Fruit fly (Drosophila melanogaster) whole organism, prepupa: ENCODE results near the gene CG2614.

ENCODE experiments used
- Blimp-1 ChIP-seq: fragments of 200-800 bp; sonication (Bioruptor generic); optimal IDR thresholded peaks from 3 replicates; lab custom pipeline; 2017; ENCODE audit warnings: missing biosample characterization, missing genetic modification characterization, mild to moderate bottlenecking, moderate library complexity, missing genetic modification reagents
- CG10631 ChIP-seq: fragments of 200-800 bp; sonication (Bioruptor generic); optimal IDR thresholded peaks from 2 replicates; lab custom pipeline; 2016; ENCODE audit warnings: missing biosample characterization, missing genetic modification characterization
- CG10669 ChIP-seq: fragments of 200-800 bp; sonication (Bioruptor generic); optimal IDR thresholded peaks from 3 replicates; lab custom pipeline; 2018; ENCODE audit warnings: missing biosample characterization, mild to moderate bottlenecking, missing genetic modification characterization, moderate library complexity
- CG11294 ChIP-seq: fragments of 200-800 bp; sonication (Bioruptor generic); IDR thresholded peaks from 2 replicates; pipeline ENCODE4 v1.3.6; 2022; ENCODE audit warnings: missing biosample characterization, missing genetic modification characterization
- CG11902 ChIP-seq: fragments of 200-800 bp; sonication (Bioruptor generic); optimal IDR thresholded peaks from 3 replicates; lab custom pipeline; 2016; ENCODE audit warnings: missing biosample characterization, missing genetic modification characterization
- CG15336 ChIP-seq: fragments of 200-800 bp; sonication (Bioruptor generic); IDR thresholded peaks from 2 replicates; pipeline ENCODE4 v1.3.6; 2022; ENCODE audit warnings: missing biosample characterization, missing genetic modification characterization
- CG1621 ChIP-seq: fragments of 200-800 bp; sonication (Bioruptor generic); optimal IDR thresholded peaks from 3 replicates; lab custom pipeline; 2018; ENCODE audit warnings: missing biosample characterization, mild to moderate bottlenecking, missing genetic modification characterization
- CG16779 ChIP-seq: fragments of 200-800 bp; sonication (Bioruptor generic); optimal IDR thresholded peaks from 3 replicates; lab custom pipeline; 2017; ENCODE audit warnings: missing biosample characterization, mild to moderate bottlenecking, missing genetic modification characterization
- CG31627 ChIP-seq: fragments of 200-800 bp; sonication (Bioruptor generic); optimal IDR thresholded peaks from 3 replicates; lab custom pipeline; 2016; ENCODE audit warnings: missing biosample characterization, missing genetic modification characterization
- CG32006 ChIP-seq: fragments of 200-800 bp; sonication (Bioruptor generic); optimal IDR thresholded peaks from 3 replicates; lab custom pipeline; 2017; ENCODE audit warnings: missing biosample characterization, mild to moderate bottlenecking, missing genetic modification characterization
- CG34406 ChIP-seq: fragments of 200-800 bp; sonication (Bioruptor generic); optimal IDR thresholded peaks from 3 replicates; lab custom pipeline; 2016; ENCODE audit warnings: missing biosample characterization, missing genetic modification characterization
- CG3919 ChIP-seq: fragments of 200-800 bp; sonication (Bioruptor generic); optimal IDR thresholded peaks from 3 replicates; lab custom pipeline; 2016; ENCODE audit warnings: missing biosample characterization, missing genetic modification characterization
- CG6276 ChIP-seq: fragments of 200-800 bp; sonication (Bioruptor generic); optimal IDR thresholded peaks from 2 replicates; lab custom pipeline; 2017; ENCODE audit warnings: missing biosample characterization, mild to moderate bottlenecking, missing genetic modification characterization
- CG6792 ChIP-seq: fragments of 200-800 bp; sonication (Bioruptor generic); optimal IDR thresholded peaks from 3 replicates; lab custom pipeline; 2016; ENCODE audit warnings: missing biosample characterization, missing genetic modification characterization
- CG6808 ChIP-seq: fragments of 200-800 bp; sonication (Bioruptor generic); optimal IDR thresholded peaks from 3 replicates; lab custom pipeline; 2017; ENCODE audit warnings: missing biosample characterization, missing genetic modification characterization, mild to moderate bottlenecking, moderate library complexity, missing genetic modification reagents
- CG6854 ChIP-seq: fragments of 200-800 bp; sonication (Bioruptor generic); optimal IDR thresholded peaks from 2 replicates; lab custom pipeline; 2017; ENCODE audit warnings: missing biosample characterization, mild to moderate bottlenecking, missing genetic modification characterization
- CG7368 ChIP-seq: fragments of 200-800 bp; sonication (Bioruptor generic); optimal IDR thresholded peaks from 3 replicates; lab custom pipeline; 2016; ENCODE audit warnings: missing biosample characterization, missing genetic modification characterization
- CG8119 ChIP-seq: fragments of 200-800 bp; sonication (Bioruptor generic); IDR thresholded peaks from 3 replicates; pipeline ENCODE4 v1.3.6; 2022; ENCODE audit warnings: missing biosample characterization, missing genetic modification characterization
- CG8319 ChIP-seq: fragments of 200-800 bp; sonication (Bioruptor generic); optimal IDR thresholded peaks from 3 replicates; lab custom pipeline; 2016; ENCODE audit warnings: missing biosample characterization, missing genetic modification characterization
- CG8632 ChIP-seq: fragments of 200-800 bp; sonication (Bioruptor generic); optimal IDR thresholded peaks from 3 replicates; lab custom pipeline; 2016; ENCODE audit warnings: missing biosample characterization, missing genetic modification characterization
- CG9139 ChIP-seq: fragments of 200-800 bp; sonication (Bioruptor generic); optimal IDR thresholded peaks from 3 replicates; lab custom pipeline; 2017; ENCODE audit warnings: missing biosample characterization, mild to moderate bottlenecking, missing genetic modification characterization
- Eip75B ChIP-seq: fragments of 200-800 bp; sonication (Bioruptor generic); optimal IDR thresholded peaks from 3 replicates; lab custom pipeline; 2016; ENCODE audit warnings: missing biosample characterization, missing genetic modification characterization
- Eip78C ChIP-seq: fragments of 200-800 bp; sonication (Bioruptor generic); peaks from one replicate; lab custom pipeline; 2016; ENCODE audit warnings: missing biosample characterization, missing genetic modification characterization
- Eip93F ChIP-seq: fragments of 200-800 bp; sonication (Bioruptor generic); optimal IDR thresholded peaks from 2 replicates; lab custom pipeline; 2016; ENCODE audit warnings: missing biosample characterization, mild to moderate bottlenecking, missing genetic modification characterization
- Ets21C ChIP-seq: fragments of 200-800 bp; sonication (Bioruptor generic); optimal IDR thresholded peaks from 3 replicates; lab custom pipeline; 2016; ENCODE audit warnings: missing biosample characterization, missing genetic modification characterization
- Ets96B ChIP-seq: fragments of 200-800 bp; optimal IDR thresholded peaks from 2 replicates; lab custom pipeline; 2019; ENCODE audit warnings: missing biosample characterization, mild to moderate bottlenecking, missing genetic modification characterization, moderate library complexity
- Gug ChIP-seq: fragments of 200-800 bp; sonication (Bioruptor generic); IDR thresholded peaks from 2 replicates; pipeline ENCODE4 v1.3.6; 2022; ENCODE audit warnings: missing biosample characterization, missing genetic modification characterization
- Hr38 ChIP-seq: sonication (Bioruptor generic); optimal IDR thresholded peaks from 2 replicates; lab custom pipeline; 2016; ENCODE audit warnings: missing biosample characterization, missing genetic modification characterization
- Hr39 ChIP-seq: fragments of 200-800 bp; sonication (Bioruptor generic); optimal IDR thresholded peaks from 2 replicates; lab custom pipeline; 2016; ENCODE audit warnings: missing biosample characterization, missing genetic modification characterization
- Lpt ChIP-seq: fragments of 200-800 bp; sonication (Bioruptor generic); optimal IDR thresholded peaks from 3 replicates; lab custom pipeline; 2016; ENCODE audit warnings: missing biosample characterization, missing genetic modification characterization
- Met ChIP-seq: fragments of 200-800 bp; sonication (Bioruptor generic); optimal IDR thresholded peaks from 3 replicates; lab custom pipeline; 2016; ENCODE audit warnings: missing biosample characterization, missing genetic modification characterization
- OdsH ChIP-seq: fragments of 200-800 bp; sonication (Bioruptor generic); optimal IDR thresholded peaks from 3 replicates; lab custom pipeline; 2016; ENCODE audit warnings: missing biosample characterization, missing genetic modification characterization
- Smox ChIP-seq: fragments of 200-800 bp; sonication (Bioruptor generic); optimal IDR thresholded peaks from 3 replicates; lab custom pipeline; 2016; ENCODE audit warnings: missing biosample characterization, missing genetic modification characterization
- Sox14 ChIP-seq: fragments of 200-800 bp; sonication (Bioruptor generic); optimal IDR thresholded peaks from 3 replicates; lab custom pipeline; 2016; ENCODE audit warnings: missing biosample characterization, missing genetic modification characterization
- Sox15 ChIP-seq: fragments of 200-800 bp; sonication (Bioruptor generic); optimal IDR thresholded peaks from 3 replicates; lab custom pipeline; 2016; ENCODE audit warnings: missing biosample characterization, missing genetic modification characterization
- achi ChIP-seq: fragments of 200-800 bp; sonication (Bioruptor generic); optimal IDR thresholded peaks from 3 replicates; lab custom pipeline; 2016; ENCODE audit warnings: missing biosample characterization, missing genetic modification characterization
- acj6 ChIP-seq: fragments of 200-800 bp; sonication (Bioruptor generic); optimal IDR thresholded peaks from 3 replicates; lab custom pipeline; 2016; ENCODE audit warnings: missing biosample characterization, missing genetic modification characterization
- cyc ChIP-seq: fragments of 200-800 bp; sonication (Bioruptor generic); optimal IDR thresholded peaks from 3 replicates; lab custom pipeline; 2016; ENCODE audit warnings: missing biosample characterization, missing genetic modification characterization
- dsx ChIP-seq: fragments of 200-800 bp; optimal IDR thresholded peaks from 3 replicates; lab custom pipeline; 2019; ENCODE audit warnings: missing biosample characterization, mild to moderate bottlenecking, missing genetic modification characterization, moderate library complexity; ENCODE audit not compliant: poor library complexity, severe bottlenecking
- eg ChIP-seq: fragments of 200-800 bp; sonication (Bioruptor generic); IDR thresholded peaks from 3 replicates; pipeline ENCODE4 v1.3.6; 2022; ENCODE audit warnings: missing biosample characterization, missing genetic modification characterization
- esn ChIP-seq: fragments of 200-800 bp; sonication (Bioruptor generic); optimal IDR thresholded peaks from 2 replicates; lab custom pipeline; 2016; ENCODE audit warnings: missing biosample characterization, mild to moderate bottlenecking, missing genetic modification characterization, moderate library complexity
- fd59A ChIP-seq: fragments of 200-800 bp; sonication (Bioruptor generic); optimal IDR thresholded peaks from 2 replicates; lab custom pipeline; 2017; ENCODE audit warnings: missing biosample characterization, mild to moderate bottlenecking, missing genetic modification characterization, missing genetic modification reagents
- pdm3 ChIP-seq: fragments of 200-800 bp; sonication (Bioruptor generic); optimal IDR thresholded peaks from 3 replicates; lab custom pipeline; 2016; ENCODE audit warnings: missing biosample characterization, missing genetic modification characterization
- salr ChIP-seq, 2 experiments: fragments of 200-800 bp; sonication (Bioruptor generic); optimal IDR thresholded peaks; 3 replicates each; lab custom pipeline; 2016 to 2018; ENCODE audit warnings: missing biosample characterization in 2 of 2, missing genetic modification characterization in 2 of 2, mild to moderate bottlenecking in 1 of 2
- svp ChIP-seq: fragments of 200-800 bp; sonication (Bioruptor generic); peaks from one replicate; lab custom pipeline; 2016; ENCODE audit warnings: missing biosample characterization, missing genetic modification characterization
- topi ChIP-seq: fragments of 200-800 bp; sonication (Bioruptor generic); optimal IDR thresholded peaks from 3 replicates; lab custom pipeline; 2016; ENCODE audit warnings: missing biosample characterization, missing genetic modification characterization
- vri ChIP-seq: fragments of 200-800 bp; sonication (Bioruptor generic); optimal IDR thresholded peaks from 3 replicates; lab custom pipeline; 2016; ENCODE audit warnings: missing biosample characterization, mild to moderate bottlenecking, missing genetic modification characterization

Gene CG2614

DNA sequence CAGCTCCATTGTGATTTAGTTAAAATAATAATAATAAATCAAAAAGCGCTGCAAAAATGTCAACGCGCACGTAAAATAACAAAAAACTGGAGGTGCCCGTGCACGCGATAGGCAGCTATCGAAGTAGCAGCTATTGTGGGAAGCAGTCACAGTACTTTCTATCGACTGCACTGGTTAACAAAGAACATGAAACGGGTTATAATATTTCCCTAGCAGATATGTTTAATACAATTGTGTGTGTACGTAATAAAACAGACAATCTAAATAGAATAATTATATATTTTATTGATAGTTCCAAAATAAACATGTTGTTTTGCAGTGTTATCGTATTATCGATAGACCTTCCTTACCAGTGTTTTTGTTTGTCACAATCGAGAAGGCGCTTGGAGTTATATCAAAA lies 19.6 kb downstream of the CG2614 start, which contains the start of the genes CG31678 and IKKepsilon (continued):
- TF ChIP-seq esn (GFP tag; lab: Kevin White, UChicago) (peak; percentile 51), svp (GFP tag; lab: Kevin White, UChicago) (peak; percentile 81), CG1621 (tag; lab: Kevin White, UChicago) (no peak), CG10631 (GFP tag; lab: Kevin White, UChicago) (no peak), Hr38 (no peak), CG8119 (GFP tag; lab: Robert Waterston, UW) (peak; percentile 40; the same call in 1 of the 3 replicates), fd59A (GFP tag; lab: Kevin White, UChicago) (no peak), CG8319 (no peak), Lpt (GFP tag; lab: Kevin White, UChicago) (no peak), pdm3 (GFP tag; lab: Kevin White, UChicago) (peak; percentile 58), acj6 (peak; percentile 56), CG6276 (no peak), Sox15 (GFP tag; lab: Kevin White, UChicago) (no peak), Smox (no peak), CG32006 (GFP tag; lab: Kevin White, UChicago) (peak; percentile 39), CG7368 (GFP tag; lab: Kevin White, UChicago) (no peak), vri (GFP tag; lab: Kevin White, UChicago) (no peak), Eip75B (GFP tag; lab: Kevin White, UChicago) (no peak), CG8632 (GFP tag; lab: Kevin White, UChicago) (peak; percentile 2), CG3919 (peak; percentile 46), dsx (no peak), CG11294 (GFP tag; lab: Robert Waterston, UW) (no peak), Sox14 (GFP tag; lab: Kevin White, UChicago) (peak; percentile 81), CG11902 (no peak), topi (GFP tag; lab: Kevin White, UChicago) (peak; percentile 47), eg (GFP tag; lab: Robert Waterston, UW) (peak; percentile 59; the same call in 2 of the 3 replicates)

dm6 chr2L:20681648-20682098 lies 25.4 kb downstream of the CG2614 start, which contains the start of gene Cen:
Cen (minus strand) TSS chr2L:20681846.
- TF ChIP-seq eg (GFP tag; lab: Robert Waterston, UW): no peak; the same call in 2 of the 3 replicates
- TF ChIP-seq CG9139: no peak
- peak; percentile 70 for TF ChIP-seq Sox15 (GFP tag; lab: Kevin White, UChicago)
- no peak for TF ChIP-seq CG7368 (GFP tag; lab: Kevin White, UChicago)
- TF ChIP-seq CG10631 (GFP tag; lab: Kevin White, UChicago): peak; percentile 79
- no peak for TF ChIP-seq CG10669 (GFP tag; lab: Kevin White, UChicago)
- no peak for TF ChIP-seq Smox
- TF ChIP-seq Gug (GFP tag; lab: Robert Waterston, UW): no peak
- TF ChIP-seq acj6: peak; percentile 72
- no peak for TF ChIP-seq CG6854
- no peak; the same call in 2 of the 3 replicates for TF ChIP-seq CG8119 (GFP tag; lab: Robert Waterston, UW)
- peak; percentile 79 for TF ChIP-seq CG34406 (GFP tag; lab: Kevin White, UChicago)
- TF ChIP-seq Ets21C (GFP tag; lab: Kevin White, UChicago): peak; percentile 62
- TF ChIP-seq CG15336 (GFP tag; lab: Robert Waterston, UW): peak; percentile 74
- no peak for TF ChIP-seq Met
- peak; percentile 53 for TF ChIP-seq Hr38
- TF ChIP-seq Hr39 (GFP tag; lab: Kevin White, UChicago): peak; percentile 80
- TF ChIP-seq CG6276: no peak
- TF ChIP-seq OdsH (GFP tag; lab: Kevin White, UChicago): peak; percentile 81
- TF ChIP-seq CG11902: peak; percentile 58
- TF ChIP-seq CG8632 (GFP tag; lab: Kevin White, UChicago): peak; percentile 65
- TF ChIP-seq Ets96B (tag; lab: Kevin White, UChicago): peak; percentile 64
- TF ChIP-seq Eip78C (GFP tag; lab: Kevin White, UChicago): peak; percentile 93
- peak; percentile 78 for TF ChIP-seq Eip75B (GFP tag; lab: Kevin White, UChicago)
- TF ChIP-seq CG6792: peak; percentile 61
- peak; percentile 72 for TF ChIP-seq cyc (GFP tag; lab: Kevin White, UChicago)
- TF ChIP-seq CG32006 (GFP tag; lab: Kevin White, UChicago): no peak
- peak; percentile 83 for TF ChIP-seq CG31627
- peak; percentile 22 for TF ChIP-seq Eip93F (GFP tag; lab: Kevin White, UChicago)
- TF ChIP-seq salr (GFP tag; optimal IDR thresholded peaks at IDR 0.05; lab: Kevin White, UChicago): peak in 1 of 2 experiments; percentile 12
- TF ChIP-seq fd59A (GFP tag; lab: Kevin White, UChicago): peak; percentile 27
- peak; percentile 59 for TF ChIP-seq achi (GFP tag; lab: Kevin White, UChicago)
- TF ChIP-seq Sox14 (GFP tag; lab: Kevin White, UChicago): peak; percentile 84
- peak; percentile 78 for TF ChIP-seq CG3919
- no peak for TF ChIP-seq CG16779 (tag; lab: Kevin White, UChicago)
- TF ChIP-seq Lpt (GFP tag; lab: Kevin White, UChicago): peak; percentile 22
- no peak for TF ChIP-seq Blimp-1 (GFP tag; lab: Kevin White, UChicago)
- TF ChIP-seq esn (GFP tag; lab: Kevin White, UChicago): peak; percentile 78
- peak; percentile 2 for TF ChIP-seq CG6808
- TF ChIP-seq CG1621 (tag; lab: Kevin White, UChicago): no peak
